Fruit fly (Drosophila melanogaster) whole organism, embryonic: Measurements from ENCODE around the gene CG42758.

ENCODE experiments used
- Antp ChIP-seq: fragments of 200-800 bp; sonication (Bioruptor generic); optimal IDR thresholded peaks from 3 replicates; lab custom pipeline; 2016; ENCODE audit warnings: missing biosample characterization, missing genetic modification characterization
- CG10321 ChIP-seq: fragments of 200-800 bp; sonication (Bioruptor generic); IDR thresholded peaks from 2 replicates; pipeline ENCODE4 v1.3.6; 2022; ENCODE audit warnings: missing biosample characterization, missing genetic modification characterization
- Gug ChIP-seq: fragments of 200-800 bp; sonication (Bioruptor generic); IDR thresholded peaks from 4 replicates; pipeline ENCODE4 v1.3.6; 2022; ENCODE audit warnings: missing biosample characterization, missing genetic modification characterization
- pho ChIP-seq: fragments of 200-800 bp; sonication (Bioruptor generic); optimal IDR thresholded peaks from 2 replicates; lab custom pipeline; 2016; ENCODE audit warnings: missing biosample characterization, missing genetic modification characterization
- phol ChIP-seq: fragments of 200-800 bp; sonication (Bioruptor generic); optimal IDR thresholded peaks from 3 replicates; lab custom pipeline; 2018; ENCODE audit warnings: missing biosample characterization, mild to moderate bottlenecking, missing genetic modification characterization, moderate library complexity
- tap ChIP-seq: fragments of 200-800 bp; optimal IDR thresholded peaks from 3 replicates; lab custom pipeline; 2019; ENCODE audit warnings: missing biosample characterization, mild to moderate bottlenecking, missing genetic modification characterization, moderate library complexity
- trh ChIP-seq: fragments of 200-800 bp; sonication (Bioruptor generic); optimal IDR thresholded peaks from 2 replicates; lab custom pipeline; 2016; ENCODE audit warnings: missing biosample characterization, missing genetic modification characterization

dm6 chr3L:14537435-14537991 lies 29.7 kb upstream of the CG42758 start, which contains the start of gene Mpcp2:
- TF ChIP-seq Antp (no peak), CG10321 (GFP tag; lab: Robert Waterston, UW) (no peak), phol (tag; lab: Kevin White, UChicago) (peak; percentile 60), pho (GFP tag; lab: Kevin White, UChicago) (peak; percentile 30), Gug (GFP tag; lab: Robert Waterston, UW) (peak; percentile 18; the same call in 1 of the 4 replicates), tap (tag; lab: Kevin White, UChicago) (peak; percentile 22), trh (GFP tag; lab: Kevin White, UChicago) (no peak)
